Worm (Caenorhabditis elegans) whole organism, young adult: ENCODE results near the gene egl-13.

Experiments
- B0261.1 ChIP-seq: sonication (generic microtip); optimal IDR thresholded peaks from 2 replicates; lab custom pipeline; 2016; ENCODE audit warnings: mild to moderate bottlenecking, missing genetic modification characterization, moderate library complexity, missing compliant biosample characterization
- B0336.3 ChIP-seq: fragments of 200-800 bp; sonication (Bioruptor generic); IDR thresholded peaks from 2 replicates; pipeline ENCODE4 v1.3.6; 2022; ENCODE audit warnings: missing genetic modification characterization, missing compliant biosample characterization
- D2030.7 ChIP-seq: fragments of 200-800 bp; sonication (Bioruptor generic); IDR thresholded peaks from 2 replicates; pipeline ENCODE4 v1.3.6; 2022; ENCODE audit warnings: missing genetic modification reagents, missing genetic modification characterization, missing compliant biosample characterization
- F22D6.2 ChIP-seq: sonication (generic microtip); optimal IDR thresholded peaks from 2 replicates; lab custom pipeline; 2016; ENCODE audit warnings: mild to moderate bottlenecking, missing genetic modification characterization, missing compliant biosample characterization
- F37B4.10 ChIP-seq: fragments of 200-800 bp; sonication (Bioruptor generic); IDR thresholded peaks from 2 replicates; pipeline ENCODE4 v1.3.6; 2022; ENCODE audit warnings: missing genetic modification characterization, missing compliant biosample characterization
- F57A8.1 ChIP-seq: fragments of 200-800 bp; sonication (Bioruptor generic); optimal IDR thresholded peaks from 2 replicates; lab custom pipeline; 2018; ENCODE audit warnings: mild to moderate bottlenecking, missing genetic modification characterization, moderate library complexity, missing compliant biosample characterization
- T07F8.4 ChIP-seq: sonication (generic microtip); optimal IDR thresholded peaks from 2 replicates; lab custom pipeline; 2016; ENCODE audit warnings: mild to moderate bottlenecking, missing genetic modification characterization, moderate library complexity, missing compliant biosample characterization
- Y67H2A.10 ChIP-seq: fragments of 200-800 bp; sonication (Bioruptor generic); conservative IDR thresholded peaks from 2 replicates; pipeline ENCODE4 v1.3.6; 2022; ENCODE audit warnings: missing genetic modification reagents, missing genetic modification characterization, missing compliant biosample characterization
- Y95B8A.8 ChIP-seq: fragments of 200-800 bp; sonication (Bioruptor generic); IDR thresholded peaks from 2 replicates; pipeline ENCODE4 v1.3.6; 2022; ENCODE audit warnings: missing genetic modification reagents, missing genetic modification characterization, missing compliant biosample characterization
- ZK185.1 ChIP-seq: sonication (generic microtip); optimal IDR thresholded peaks from 2 replicates; lab custom pipeline; 2016; ENCODE audit warnings: mild to moderate bottlenecking, missing genetic modification characterization, missing compliant biosample characterization; ENCODE audit not compliant: poor library complexity, severe bottlenecking
- aptf-3 ChIP-seq: fragments of 200-800 bp; sonication (Bioruptor generic); IDR thresholded peaks from 2 replicates; pipeline ENCODE4 v1.3.6; 2022; ENCODE audit warnings: missing genetic modification characterization, missing compliant biosample characterization
- attf-3 ChIP-seq: fragments of 200-800 bp; sonication (Bioruptor generic); conservative IDR thresholded peaks from 2 replicates; pipeline ENCODE4 v1.3.6; 2022; ENCODE audit warnings: missing genetic modification reagents, missing genetic modification characterization, missing compliant biosample characterization
- attf-5 ChIP-seq: fragments of 200-800 bp; sonication (Bioruptor generic); optimal IDR thresholded peaks from 2 replicates; lab custom pipeline; 2018; ENCODE audit warnings: mild to moderate bottlenecking, missing genetic modification characterization, missing compliant biosample characterization
- bed-2 ChIP-seq: fragments of 200-800 bp; sonication (Bioruptor generic); IDR thresholded peaks from 2 replicates; pipeline ENCODE4 v1.3.6; 2022; ENCODE audit warnings: missing genetic modification reagents, missing genetic modification characterization, missing compliant biosample characterization
- ceh-40 ChIP-seq: fragments of 200-800 bp; sonication (Bioruptor generic); IDR thresholded peaks from 2 replicates; pipeline ENCODE4 v1.3.6; 2022; ENCODE audit warnings: missing genetic modification characterization, missing compliant biosample characterization
- ceh-79 ChIP-seq: sonication (generic microtip); optimal IDR thresholded peaks from 2 replicates; lab custom pipeline; 2017; ENCODE audit warnings: mild to moderate bottlenecking, missing genetic modification characterization, missing compliant biosample characterization
- die-1 ChIP-seq: sonication (generic microtip); optimal IDR thresholded peaks from 2 replicates; lab custom pipeline; 2016; ENCODE audit warnings: missing genotype, mild to moderate bottlenecking, missing genetic modification characterization, missing compliant biosample characterization
- dox-1 ChIP-seq: fragments of 200-800 bp; sonication (Bioruptor generic); IDR thresholded peaks from 2 replicates; pipeline ENCODE4 v1.3.6; 2022; ENCODE audit warnings: missing genetic modification reagents, missing genetic modification characterization, missing compliant biosample characterization
- dpff-1 ChIP-seq: sonication (generic microtip); optimal IDR thresholded peaks from 2 replicates; lab custom pipeline; 2017; ENCODE audit warnings: mild to moderate bottlenecking, missing genetic modification characterization, missing compliant biosample characterization
- dpl-1 ChIP-seq: fragments of 150-350 bp; optimal IDR thresholded peaks from 2 replicates; lab custom pipeline; 2014; ENCODE audit warnings: missing biosample characterization, missing genetic modification reagents, missing genetic modification characterization
- efl-1 ChIP-seq: fragments of 150-350 bp; optimal IDR thresholded peaks from 2 replicates; lab custom pipeline; 2014; ENCODE audit warnings: missing biosample characterization, missing genetic modification reagents, missing genetic modification characterization
- egl-44 ChIP-seq: fragments of 200-800 bp; sonication (Bioruptor generic); IDR thresholded peaks from 2 replicates; pipeline ENCODE4 v1.3.6; 2022; ENCODE audit warnings: missing genetic modification reagents, missing genetic modification characterization, missing compliant biosample characterization
- egrh-3 ChIP-seq: fragments of 200-800 bp; sonication (Bioruptor generic); IDR thresholded peaks from 2 replicates; pipeline ENCODE4 v1.3.6; 2022; ENCODE audit warnings: missing genetic modification reagents, missing genetic modification characterization, missing compliant biosample characterization
- hmg-1.2 ChIP-seq: fragments of 200-800 bp; sonication (Bioruptor generic); IDR thresholded peaks from 2 replicates; pipeline ENCODE4 v1.3.6; 2022; ENCODE audit warnings: missing genetic modification reagents, missing genetic modification characterization, missing compliant biosample characterization
- hrde-1 ChIP-seq: sonication (generic microtip); optimal IDR thresholded peaks from 2 replicates; lab custom pipeline; 2016; ENCODE audit warnings: missing genetic modification characterization, mild to moderate bottlenecking, missing compliant biosample characterization, moderate library complexity, missing genotype, missing genetic modification reagents, borderline replicate concordance
- hsf-1 ChIP-seq: fragments of 200-800 bp; sonication (Bioruptor generic); IDR thresholded peaks from 2 replicates; pipeline ENCODE4 v1.3.6; 2022; ENCODE audit warnings: missing genetic modification reagents, missing genetic modification characterization, missing compliant biosample characterization
- let-607 ChIP-seq, 2 experiments: fragments of 200-800 bp in 1 of 2; sonication (Bioruptor generic) in 1 of 2; sonication (generic microtip) in 1 of 2; optimal IDR thresholded peaks; 2 replicates each; lab custom pipeline; 2016 to 2018; ENCODE audit warnings: mild to moderate bottlenecking in 2 of 2, missing compliant biosample characterization in 2 of 2, missing genetic modification characterization in 2 of 2, moderate library complexity in 2 of 2, missing genotype in 1 of 2
- lin-26 ChIP-seq: fragments of 200-800 bp; sonication (Bioruptor generic); IDR thresholded peaks from 2 replicates; pipeline ENCODE4 v1.3.6; 2022; ENCODE audit warnings: missing genetic modification reagents, missing genetic modification characterization, missing compliant biosample characterization
- lin-35 ChIP-seq, 3 experiments: fragments of 150-350 bp in 2 of 3; sonication (generic microtip) in 1 of 3; optimal IDR thresholded peaks; 2 replicates each; lab custom pipeline; 2014 to 2018; ENCODE audit warnings: missing biosample characterization in 3 of 3, missing genetic modification characterization in 3 of 3, missing genetic modification reagents in 3 of 3
- lsl-1 ChIP-seq: fragments of 200-800 bp; sonication (Bioruptor generic); optimal IDR thresholded peaks from 2 replicates; lab custom pipeline; 2018; ENCODE audit warnings: mild to moderate bottlenecking, missing genetic modification characterization, moderate library complexity, missing compliant biosample characterization
- madf-10 ChIP-seq: sonication (generic microtip); optimal IDR thresholded peaks from 2 replicates; lab custom pipeline; 2016; ENCODE audit warnings: mild to moderate bottlenecking, missing genetic modification characterization, missing compliant biosample characterization
- madf-3 ChIP-seq: fragments of 200-800 bp; sonication (Bioruptor generic); IDR thresholded peaks from 2 replicates; pipeline ENCODE4 v1.3.6; 2022; ENCODE audit warnings: missing genetic modification reagents, missing genetic modification characterization, missing compliant biosample characterization
- madf-6 ChIP-seq: fragments of 200-800 bp; sonication (Bioruptor generic); IDR thresholded peaks from 2 replicates; pipeline ENCODE4 v1.3.6; 2022; ENCODE audit warnings: missing genetic modification reagents, missing genetic modification characterization, missing compliant biosample characterization
- madf-8 ChIP-seq: fragments of 200-800 bp; sonication (Bioruptor generic); conservative IDR thresholded peaks from 2 replicates; pipeline ENCODE4 v1.3.6; 2022; ENCODE audit warnings: missing genetic modification reagents, missing genetic modification characterization, missing compliant biosample characterization
- mel-28 ChIP-seq: sonication (generic microtip); optimal IDR thresholded peaks from 2 replicates; lab custom pipeline; 2016; ENCODE audit warnings: borderline replicate concordance, mild to moderate bottlenecking, missing genetic modification characterization, missing compliant biosample characterization
- mes-4 ChIP-seq: sonication (generic microtip); optimal IDR thresholded peaks from 2 replicates; lab custom pipeline; 2016; ENCODE audit warnings: missing genotype, missing genetic modification characterization, missing compliant biosample characterization
- mxl-1 ChIP-seq: sonication (generic microtip); optimal IDR thresholded peaks from 2 replicates; lab custom pipeline; 2016; ENCODE audit warnings: missing genetic modification characterization, missing compliant biosample characterization
- nfya-1 ChIP-seq: sonication (generic microtip); optimal IDR thresholded peaks from 2 replicates; lab custom pipeline; 2017; ENCODE audit warnings: antibody characterized with exemption, missing compliant biosample characterization, missing genetic modification characterization, borderline replicate concordance; ENCODE audit not compliant: insufficient read depth
- pbrm-1 ChIP-seq: fragments of 200-800 bp; sonication (Bioruptor generic); IDR thresholded peaks from 2 replicates; pipeline ENCODE4 v1.3.6; 2022; ENCODE audit warnings: missing genetic modification reagents, missing genetic modification characterization, missing compliant biosample characterization
- rcor-1 ChIP-seq: fragments of 200-800 bp; sonication (Bioruptor generic); IDR thresholded peaks from 2 replicates; pipeline ENCODE4 v1.3.6; 2022; ENCODE audit warnings: missing genetic modification reagents, missing genetic modification characterization, missing compliant biosample characterization
- rpc-1 ChIP-seq, 2 experiments: fragments of 150-350 bp in 1 of 2; sonication (generic microtip) in 1 of 2; optimal IDR thresholded peaks; 2 replicates each; lab custom pipeline; 2014 to 2018; ENCODE audit warnings: missing biosample characterization in 1 of 2, missing genetic modification characterization in 1 of 2, missing genetic modification reagents in 1 of 2, missing genotype in 1 of 2
- snpc-4 ChIP-seq, 5 experiments: fragments of 150-350 bp in 1 of 5; sonication (generic microtip) in 4 of 5; optimal IDR thresholded peaks; 2 replicates each; lab custom pipeline; 2014 to 2018; ENCODE audit warnings: missing genetic modification characterization in 5 of 5, missing biosample characterization in 3 of 5, antibody characterized with exemption in 2 of 5, mild to moderate bottlenecking in 2 of 5, missing compliant biosample characterization in 2 of 5, missing genotype in 2 of 5, moderate library complexity in 2 of 5, missing genetic modification reagents in 1 of 5
- somi-1 ChIP-seq: fragments of 200-800 bp; sonication (Bioruptor generic); optimal IDR thresholded peaks from 2 replicates; lab custom pipeline; 2018; ENCODE audit warnings: mild to moderate bottlenecking, missing genetic modification characterization, missing compliant biosample characterization
- sptf-2 ChIP-seq: fragments of 200-800 bp; sonication (Bioruptor generic); optimal IDR thresholded peaks from 2 replicates; lab custom pipeline; 2018; ENCODE audit warnings: mild to moderate bottlenecking, missing genetic modification characterization, missing compliant biosample characterization
- tbp1 ChIP-seq: fragments of 200-800 bp; sonication (Bioruptor generic); optimal IDR thresholded peaks from 2 replicates; lab custom pipeline; 2018; ENCODE audit warnings: mild to moderate bottlenecking, missing genetic modification characterization, missing compliant biosample characterization
- tbx-9 ChIP-seq: sonication (generic microtip); optimal IDR thresholded peaks from 2 replicates; lab custom pipeline; 2016; ENCODE audit warnings: borderline replicate concordance, missing genetic modification characterization, inconsistent platforms, missing compliant biosample characterization
- ztf-25 ChIP-seq: fragments of 200-800 bp; sonication (Bioruptor generic); IDR thresholded peaks from 2 replicates; pipeline ENCODE4 v1.3.6; 2022; ENCODE audit warnings: missing genetic modification reagents, missing genetic modification characterization, missing compliant biosample characterization
- ztf-26 ChIP-seq: sonication (generic microtip); optimal IDR thresholded peaks from 2 replicates; lab custom pipeline; 2017; ENCODE audit warnings: missing genetic modification characterization, missing compliant biosample characterization

The egl-13 gene

DNA sequence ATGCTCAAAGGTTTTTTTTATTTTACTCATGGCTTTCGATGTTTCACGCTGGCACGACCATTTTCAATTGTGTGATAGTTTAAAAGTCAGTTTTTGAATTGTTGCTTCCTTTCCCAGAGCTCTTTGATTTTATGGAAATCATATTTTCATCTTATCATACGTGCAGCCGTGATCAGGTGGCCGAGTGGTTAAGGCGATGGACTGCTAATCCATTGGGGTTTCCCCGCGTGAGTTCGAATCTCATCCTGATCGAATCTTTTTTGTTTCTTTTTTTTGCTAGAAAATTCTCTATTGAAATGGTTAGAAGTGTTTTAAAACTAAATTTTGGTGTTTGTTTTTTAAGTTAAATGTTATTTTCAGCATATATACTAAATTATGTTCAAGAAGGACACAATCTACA is 45.6 kb downstream of the egl-13 start (continued):
- TF ChIP-seq B0261.1 (tag; lab: Kevin White, UChicago) (peak; percentile 83), tbx-9 (tag; lab: Kevin White, UChicago) (no peak), efl-1 (no peak), somi-1 (GFP tag; lab: Kevin White, UChicago) (no peak), F57A8.1 (GFP tag; lab: Kevin White, UChicago) (no peak), dpff-1 (no peak), F37B4.10 (GFP tag; lab: Robert Waterston, UW) (no peak), ceh-79 (tag; lab: Kevin White, UChicago) (no peak), attf-5 (no peak), ZK185.1 (tag; lab: Kevin White, UChicago) (peak; percentile 4), D2030.7 (GFP tag; lab: Robert Waterston, UW) (peak; percentile 82), mxl-1 (tag; lab: Kevin White, UChicago) (peak; percentile 21), egl-44 (no peak), snpc-4 (GFP tag; optimal IDR thresholded peaks at IDR 0.05; lab: Kevin White, UChicago) (peak; percentile 31), snpc-4 (tag; optimal IDR thresholded peaks at IDR 0.05; lab: Kevin White, UChicago) (peak in 1 of 4 experiments; percentile 56), tbp1 (GFP tag; lab: Kevin White, UChicago) (peak; percentile 89), dpl-1 (no peak), ztf-25 (GFP tag; lab: Robert Waterston, UW) (peak; percentile 54; the same call in 1 of the 2 replicates), mel-28 (tag; lab: Kevin White, UChicago) (no peak), attf-3 (no peak), Y67H2A.10 (no peak), mes-4 (peak; percentile 22), rcor-1 (GFP tag; lab: Robert Waterston, UW) (peak; percentile 30; the same call in 1 of the 2 replicates), B0336.3 (GFP tag; lab: Robert Waterston, UW) (no peak), F22D6.2 (no peak), lin-35 (GFP tag; optimal IDR thresholded peaks at IDR 0.05; lab: Kevin White, UChicago) (no peak), die-1 (peak; percentile 62), egrh-3 (no peak), aptf-3 (GFP tag; lab: Robert Waterston, UW) (no peak), lsl-1 (GFP tag; lab: Kevin White, UChicago) (no peak), hmg-1.2 (peak; percentile 64), T07F8.4 (tag; lab: Kevin White, UChicago) (no peak), let-607 (tag; optimal IDR thresholded peaks at IDR 0.05; lab: Kevin White, UChicago) (peak in 1 of 2 experiments; percentile 1), ztf-26 (tag; lab: Kevin White, UChicago) (no peak), lin-26 (GFP tag; lab: Robert Waterston, UW) (peak; percentile 79), bed-2 (GFP tag; lab: Robert Waterston, UW) (no peak), hsf-1 (GFP tag; lab: Robert Waterston, UW) (no peak), madf-3 (GFP tag; lab: Robert Waterston, UW) (no peak), madf-10 (tag; lab: Kevin White, UChicago) (no peak), sptf-2 (no peak), madf-6 (GFP tag; lab: Robert Waterston, UW) (peak; percentile 47), madf-8 (GFP tag; lab: Robert Waterston, UW) (no peak), dox-1 (GFP tag; lab: Robert Waterston, UW) (no peak), ceh-40 (GFP tag; lab: Robert Waterston, UW) (peak; percentile 58; the same call in 1 of the 2 replicates), nfya-1 (tag; lab: Kevin White, UChicago) (no peak), pbrm-1 (GFP tag; lab: Robert Waterston, UW) (peak; percentile 61; the same call in 1 of the 2 replicates), rpc-1 (optimal IDR thresholded peaks at IDR 0.05; lab: Kevin White, UChicago) (peak; percentile 71), rpc-1 (tag; optimal IDR thresholded peaks at IDR 0.05; lab: Kevin White, UChicago) (peak; percentile 94), hrde-1 (tag; lab: Kevin White, UChicago) (no peak), Y95B8A.8 (GFP tag; lab: Robert Waterston, UW) (no peak)
